Fruit fly (Drosophila melanogaster): Measurements from ENCODE around the gene CG32163.
A peak's percentile ranks its signal among the peaks of the same experiment; 100 is the strongest.

CG32163 gene

DNA sequence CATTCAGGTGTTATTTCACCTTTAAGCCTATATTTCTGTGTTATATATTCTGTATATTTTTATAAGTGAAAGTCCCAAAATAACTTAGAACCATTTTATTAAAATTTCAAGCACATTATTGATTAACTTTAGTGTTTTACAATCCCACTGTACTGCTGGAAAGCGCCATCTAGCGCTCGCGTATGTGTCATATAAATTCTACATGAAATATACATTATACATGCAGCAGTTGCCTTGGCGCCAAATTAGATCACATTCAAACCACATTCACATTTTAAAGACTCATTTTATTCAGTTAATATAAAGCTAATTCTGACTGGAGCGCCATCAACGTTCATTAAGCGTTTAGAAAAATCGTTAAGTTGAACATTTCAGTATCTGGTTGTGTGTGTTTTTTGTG lies 23.6 kb upstream of the CG32163 start:
- TF ChIP-seq dac (GFP tag; optimal IDR thresholded peaks at IDR 0.05) (no peak), fkh (GFP tag; optimal IDR thresholded peaks at IDR 0.05) (no peak), CG1621 (tag; optimal IDR thresholded peaks at IDR 0.05) (no peak), ss (GFP tag; optimal IDR thresholded peaks at IDR 0.05) (no peak), CG6792 (GFP tag; optimal IDR thresholded peaks at IDR 0.05) (no peak), CG10631 (GFP tag; optimal IDR thresholded peaks at IDR 0.05) (no peak)

DNA sequence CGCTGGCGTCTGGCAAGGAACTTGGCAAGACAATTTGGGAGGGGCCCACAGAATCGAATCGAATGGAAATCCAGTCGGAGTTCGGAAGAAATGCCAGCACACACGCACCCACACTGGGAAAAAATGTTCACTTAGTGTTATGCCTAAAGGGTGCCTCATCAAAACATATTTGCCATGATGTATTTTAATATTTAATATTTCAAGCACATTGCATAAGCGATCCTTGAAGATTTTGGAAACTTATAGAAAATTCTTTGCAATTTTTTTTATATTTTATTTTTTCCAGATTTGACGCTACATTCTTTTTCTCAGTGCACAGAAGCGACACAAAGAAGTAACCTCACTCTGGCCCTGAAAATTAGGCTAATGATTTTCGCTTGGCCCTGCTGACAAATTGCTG lies 20.9 kb upstream of the CG32163 start:
- TF ChIP-seq CG11294 (GFP tag; IDR thresholded peaks at IDR 0.05) = no peak

DNA sequence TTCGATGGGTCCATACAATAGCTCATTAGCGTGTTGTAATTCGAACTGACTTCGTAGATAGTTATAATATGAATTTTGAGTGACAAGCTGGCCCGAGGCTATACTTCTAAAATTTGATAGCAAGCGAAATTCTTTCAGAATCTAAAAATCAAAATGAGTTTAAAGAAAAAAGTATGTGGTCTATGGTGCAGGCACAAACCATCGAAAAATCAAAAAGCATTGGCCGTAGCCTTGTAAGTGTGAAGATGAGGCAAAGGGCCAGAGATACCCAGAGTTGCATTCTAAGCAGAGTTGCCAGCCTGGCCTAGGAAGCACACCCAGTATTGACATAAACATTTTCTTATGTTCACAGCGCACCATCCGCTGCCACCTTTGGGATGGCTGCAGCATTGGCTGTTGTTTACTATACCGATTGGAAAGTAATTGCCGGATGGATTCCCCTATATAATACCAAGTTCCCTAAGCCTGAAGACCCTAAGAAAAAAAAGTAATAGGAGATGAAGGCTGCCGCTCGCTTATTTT lies 20.2 kb upstream of the CG32163 start, which contains the start of gene UQCR-6.4L:
Gene UQCR-6.4L (plus strand): TSS at position 51 of the 522 bp plus-strand sequence.
- TF ChIP-seq Lpt (GFP tag; optimal IDR thresholded peaks at IDR 0.05) (no peak), Hr38 (GFP tag; optimal IDR thresholded peaks at IDR 0.05) (no peak), svp (GFP tag) (no peak), CG6792 (GFP tag; optimal IDR thresholded peaks at IDR 0.05) (no peak), fd85E (GFP tag; optimal IDR thresholded peaks at IDR 0.05) (no peak), Hr39 (GFP tag; optimal IDR thresholded peaks at IDR 0.05) (no peak), CG6854 (GFP tag; optimal IDR thresholded peaks at IDR 0.05) (no peak), fkh (GFP tag; optimal IDR thresholded peaks at IDR 0.05) (no peak), CG10631 (GFP tag; optimal IDR thresholded peaks at IDR 0.05) (no peak), Gug (GFP tag; IDR thresholded peaks at IDR 0.05) (no peak), CG8319 (GFP tag; optimal IDR thresholded peaks at IDR 0.05) (no peak), CG34406 (GFP tag; optimal IDR thresholded peaks at IDR 0.05) (no peak)

DNA sequence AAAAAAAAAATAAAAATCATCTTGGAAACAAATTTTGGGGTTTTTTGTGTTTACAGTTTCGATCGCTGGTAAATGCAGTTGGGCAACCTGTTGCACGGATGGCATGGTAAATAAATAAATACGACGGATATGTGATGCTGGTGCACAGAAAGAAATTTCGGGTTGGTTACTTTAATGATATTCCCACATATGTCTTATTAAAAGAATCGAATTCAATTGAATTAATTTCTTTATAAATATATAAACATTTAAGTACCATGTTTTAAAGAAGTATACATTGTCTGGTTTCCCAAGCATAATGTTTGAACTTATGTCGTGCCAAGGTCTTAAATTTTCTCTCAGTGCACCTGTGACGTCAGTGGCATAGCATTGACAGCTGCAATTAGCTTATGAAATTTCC lies 19.5 kb upstream of the CG32163 start:
- TF ChIP-seq CG16779 (tag; optimal IDR thresholded peaks at IDR 0.05) = no peak
- TF ChIP-seq CG9139 (GFP tag; optimal IDR thresholded peaks at IDR 0.05) = no peak
- no peak for TF ChIP-seq CG1621 (tag; optimal IDR thresholded peaks at IDR 0.05)
- TF ChIP-seq fd85E (GFP tag; optimal IDR thresholded peaks at IDR 0.05) = no peak
- TF ChIP-seq salr (GFP tag; optimal IDR thresholded peaks at IDR 0.05) = no peak
- no peak for TF ChIP-seq CG6854 (GFP tag; optimal IDR thresholded peaks at IDR 0.05)
- TF ChIP-seq CG8632 (GFP tag; optimal IDR thresholded peaks at IDR 0.05) = no peak
- no peak for TF ChIP-seq OdsH (GFP tag; optimal IDR thresholded peaks at IDR 0.05)
- TF ChIP-seq CG4318 (GFP tag; optimal IDR thresholded peaks at IDR 0.05) = no peak
- TF ChIP-seq esn (GFP tag; optimal IDR thresholded peaks at IDR 0.05) = no peak
- no peak for TF ChIP-seq pdm3 (GFP tag; optimal IDR thresholded peaks at IDR 0.05)
- TF ChIP-seq Eip78C (GFP tag) = no peak
- no peak for TF ChIP-seq cyc (GFP tag; optimal IDR thresholded peaks at IDR 0.05)
- no peak for TF ChIP-seq Sox102F (GFP tag; optimal IDR thresholded peaks at IDR 0.05)
- TF ChIP-seq Blimp-1 (GFP tag; optimal IDR thresholded peaks at IDR 0.05) = no peak
- no peak for TF ChIP-seq Met (GFP tag; optimal IDR thresholded peaks at IDR 0.05)
- no peak for TF ChIP-seq CG34406 (GFP tag; optimal IDR thresholded peaks at IDR 0.05)
- no peak for TF ChIP-seq Ets21C (GFP tag; optimal IDR thresholded peaks at IDR 0.05)
- no peak for TF ChIP-seq spab (GFP tag; optimal IDR thresholded peaks at IDR 0.05)
- no peak for TF ChIP-seq svp (GFP tag)
- no peak for TF ChIP-seq Sox15 (GFP tag; optimal IDR thresholded peaks at IDR 0.05)
- no peak for TF ChIP-seq CG8319 (GFP tag; optimal IDR thresholded peaks at IDR 0.05)
- 0 out of 3 replicates have a peak, but pooled peaks have one; percentile 17 for TF ChIP-seq CG8119 (GFP tag; IDR thresholded peaks at IDR 0.05)
- TF ChIP-seq Eip93F (GFP tag; optimal IDR thresholded peaks at IDR 0.05) = no peak
- TF ChIP-seq vri (GFP tag; optimal IDR thresholded peaks at IDR 0.05) = no peak
- no peak for TF ChIP-seq fd59A (GFP tag; optimal IDR thresholded peaks at IDR 0.05)
- no peak for TF ChIP-seq fkh (GFP tag; optimal IDR thresholded peaks at IDR 0.05)
- peak; percentile 50 for TF ChIP-seq CG15336 (GFP tag; IDR thresholded peaks at IDR 0.05)
- TF ChIP-seq Hr39 (GFP tag; optimal IDR thresholded peaks at IDR 0.05) = no peak
- no peak for TF ChIP-seq Eip75B (GFP tag; optimal IDR thresholded peaks at IDR 0.05)
- TF ChIP-seq CG11902 (GFP tag; optimal IDR thresholded peaks at IDR 0.05) = no peak
- no peak for TF ChIP-seq CG31627 (GFP tag; optimal IDR thresholded peaks at IDR 0.05)
- no peak for TF ChIP-seq CG3032 (tag; optimal IDR thresholded peaks at IDR 0.05)
- TF ChIP-seq CG7368 (GFP tag; optimal IDR thresholded peaks at IDR 0.05) = no peak
- no peak for TF ChIP-seq CG6792 (GFP tag; optimal IDR thresholded peaks at IDR 0.05)
- TF ChIP-seq Lpt (GFP tag; optimal IDR thresholded peaks at IDR 0.05) = no peak
- TF ChIP-seq CG6163 (GFP tag; IDR thresholded peaks at IDR 0.05) = no peak
- TF ChIP-seq CG11294 (GFP tag; IDR thresholded peaks at IDR 0.05) = no peak
- TF ChIP-seq eg (GFP tag; IDR thresholded peaks at IDR 0.05) = 0 out of 3 replicates have a peak, but pooled peaks have one; percentile 12
- TF ChIP-seq net (GFP tag; optimal IDR thresholded peaks at IDR 0.05) = no peak
